Worm (Caenorhabditis elegans): Measurements from ENCODE around the gene ZC317.7.

Gene ZC317.7

DNA sequence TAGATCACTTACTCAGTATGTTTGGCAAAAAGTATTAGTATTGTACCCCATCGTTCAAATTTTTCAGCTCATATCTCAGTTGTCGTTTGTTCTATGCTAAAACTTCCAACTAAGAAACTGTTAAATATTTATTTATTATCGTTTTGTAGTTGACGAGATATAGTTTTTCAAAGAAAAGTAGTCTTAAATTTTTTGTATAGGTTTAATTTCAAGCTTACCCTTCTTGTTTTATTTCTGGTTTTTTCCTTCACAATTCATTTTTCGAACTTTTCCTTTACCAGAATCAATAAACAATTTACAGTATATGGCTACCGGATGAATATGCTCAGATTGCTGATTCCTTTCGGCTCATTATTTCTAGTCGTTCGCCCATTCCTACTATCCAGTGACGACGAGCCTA, 25.0 kb downstream of the ZC317.7 start, which contains the start of gene F08F3.1:
F08F3.1 (plus strand) TSS at position 301 of the 400 bp plus-strand sequence.
- TF ChIP-seq ztf-11 (tag; optimal IDR thresholded peaks at IDR 0.05) (no peak), mep-1 (tag; optimal IDR thresholded peaks at IDR 0.05) (no peak), ham-2 (GFP tag; optimal IDR thresholded peaks at IDR 0.05) (no peak), lsy-2 (tag; optimal IDR thresholded peaks at IDR 0.05) (no peak), ceh-83 (GFP tag; optimal IDR thresholded peaks at IDR 0.05) (no peak), unc-39 (tag; optimal IDR thresholded peaks at IDR 0.05) (no peak), unc-120 (tag; optimal IDR thresholded peaks at IDR 0.05; ENCODE audit: poor library complexity, severe bottlenecking) (no peak), mab-5 (tag; optimal IDR thresholded peaks at IDR 0.05) (no peak), M03D4.4 (tag; optimal IDR thresholded peaks at IDR 0.05) (no peak), nhr-237 (tag; optimal IDR thresholded peaks at IDR 0.05) (no peak), nhr-28 (tag; optimal IDR thresholded peaks at IDR 0.05) (no peak)

- TF ChIP-seq ham-2 (GFP tag; optimal IDR thresholded peaks at IDR 0.05) (no peak), nhr-237 (tag; optimal IDR thresholded peaks at IDR 0.05) (no peak), sem-2 (GFP tag; optimal IDR thresholded peaks at IDR 0.05) (no peak), unc-39 (tag; optimal IDR thresholded peaks at IDR 0.05) (no peak), elt-3 (tag; optimal IDR thresholded peaks at IDR 0.05) (no peak), ztf-11 (tag; optimal IDR thresholded peaks at IDR 0.05) (no peak), lin-13 (tag; optimal IDR thresholded peaks at IDR 0.05) (no peak), lsy-2 (tag; optimal IDR thresholded peaks at IDR 0.05) (no peak), pha-4 (tag; optimal IDR thresholded peaks at IDR 0.05) (no peak), mep-1 (tag; optimal IDR thresholded peaks at IDR 0.05) (no peak), elt-1 (tag; optimal IDR thresholded peaks at IDR 0.05; ENCODE audit: borderline replicate concordance, insufficient read depth) (no peak), M03D4.4 (tag; optimal IDR thresholded peaks at IDR 0.05) (no peak), mab-5 (tag; optimal IDR thresholded peaks at IDR 0.05) (no peak), drap-1 (GFP tag; optimal IDR thresholded peaks at IDR 0.05) (no peak), nhr-28 (tag; optimal IDR thresholded peaks at IDR 0.05) (no peak), cnd-1 (tag; optimal IDR thresholded peaks at IDR 0.05) (no peak), ceh-83 (GFP tag; optimal IDR thresholded peaks at IDR 0.05) (no peak)
These were observed 26.8 kb downstream of the ZC317.7 start for ce11 chrV:5444037-5444436.

- TF ChIP-seq lin-13 (tag; optimal IDR thresholded peaks at IDR 0.05) (no peak), blmp-1 (tag; optimal IDR thresholded peaks at IDR 0.05) (no peak), unc-62 (GFP tag; optimal IDR thresholded peaks at IDR 0.05) (no peak), zip-8 (tag; optimal IDR thresholded peaks at IDR 0.05) (no peak), sptf-1 (tag; optimal IDR thresholded peaks at IDR 0.05) (no peak), hlh-1 (tag; optimal IDR thresholded peaks at IDR 0.05) (no peak), flh-1 (GFP tag; optimal IDR thresholded peaks at IDR 0.05) (no peak), drap-1 (GFP tag; optimal IDR thresholded peaks at IDR 0.05) (no peak)
These were observed 28.5 kb downstream of the ZC317.7 start for ce11 chrV:5442366-5442765.

DNA sequence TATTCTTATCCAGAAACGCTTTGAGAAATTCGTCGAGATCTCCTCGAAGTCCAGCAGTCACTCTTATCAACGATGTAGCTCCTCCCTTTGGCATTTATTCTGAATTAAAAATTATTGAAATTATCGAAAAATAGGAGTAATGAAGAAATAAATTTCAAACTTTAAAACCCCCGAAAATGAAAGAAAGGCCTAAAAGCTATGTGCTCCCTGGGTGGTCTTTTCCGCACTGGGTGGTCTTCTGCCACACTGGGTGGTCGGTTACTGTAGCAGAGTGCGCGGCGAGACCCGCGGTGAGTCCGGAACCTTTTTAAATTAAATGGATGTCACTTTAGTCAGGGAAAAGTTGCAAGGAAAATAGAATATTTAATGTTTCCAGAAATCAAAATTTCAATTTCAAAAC, 31.8 kb downstream of the ZC317.7 start, which contains the start of gene snpc-1.3:
snpc-1.3 (minus strand) TSS at position 101 of the 400 bp plus-strand sequence.
- TF ChIP-seq pha-4 (tag; optimal IDR thresholded peaks at IDR 0.05) (no peak), lsy-2 (tag; optimal IDR thresholded peaks at IDR 0.05) (no peak), snpc-4 (tag; optimal IDR thresholded peaks at IDR 0.05) (no peak), sptf-1 (tag; optimal IDR thresholded peaks at IDR 0.05) (no peak), elt-3 (tag; optimal IDR thresholded peaks at IDR 0.05) (no peak)

DNA sequence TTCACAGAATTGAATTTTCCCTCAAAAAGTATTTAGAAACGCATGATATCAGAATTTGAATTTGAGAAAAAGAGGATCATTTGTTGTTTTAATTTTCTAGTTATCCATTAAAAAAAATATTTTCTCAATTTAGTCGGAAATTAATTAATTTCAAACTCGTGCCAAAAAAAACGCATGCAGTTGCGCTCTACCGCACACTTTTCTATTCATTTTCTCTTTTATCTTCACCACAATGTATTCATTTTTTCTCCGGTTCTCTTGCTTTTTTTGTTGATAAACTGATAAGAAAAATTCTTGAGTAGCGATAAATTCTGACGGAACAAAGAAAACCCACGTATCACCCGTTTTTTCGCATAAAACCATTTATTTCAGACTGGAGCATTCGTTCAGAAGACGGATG, 37.8 kb downstream of the ZC317.7 start, which contains the start of gene acl-6:
acl-6 (plus strand) TSS at position 367 of the 400 bp plus-strand sequence.
- TF ChIP-seq blmp-1 (tag; optimal IDR thresholded peaks at IDR 0.05) = no peak

DNA sequence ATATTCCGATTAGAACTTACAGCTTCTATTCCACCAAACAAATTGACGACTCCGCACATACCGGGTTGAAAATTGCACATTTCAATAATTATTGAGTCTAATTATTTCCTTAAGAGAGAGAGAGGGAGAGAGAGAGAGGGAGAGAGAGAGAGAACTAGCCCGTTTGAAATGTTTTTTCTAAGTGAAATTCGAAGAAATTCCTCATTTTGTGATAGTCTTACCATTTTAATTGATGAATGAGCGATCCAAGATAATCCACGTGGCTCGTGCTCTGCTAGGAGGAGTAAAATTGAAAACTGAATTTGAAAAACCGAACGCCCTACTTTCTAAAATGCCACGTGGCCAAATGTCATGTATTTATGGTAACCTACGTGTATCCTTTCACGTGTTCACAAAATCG, 38.3 kb downstream of the ZC317.7 start, which contains the start of gene F08F3.8:
F08F3.8 (minus strand) TSS at position 101 of the 400 bp plus-strand sequence.
- no peak for TF ChIP-seq lin-32 (GFP tag; optimal IDR thresholded peaks at IDR 0.05)
- TF ChIP-seq flh-1 (GFP tag; optimal IDR thresholded peaks at IDR 0.05) = no peak

DNA sequence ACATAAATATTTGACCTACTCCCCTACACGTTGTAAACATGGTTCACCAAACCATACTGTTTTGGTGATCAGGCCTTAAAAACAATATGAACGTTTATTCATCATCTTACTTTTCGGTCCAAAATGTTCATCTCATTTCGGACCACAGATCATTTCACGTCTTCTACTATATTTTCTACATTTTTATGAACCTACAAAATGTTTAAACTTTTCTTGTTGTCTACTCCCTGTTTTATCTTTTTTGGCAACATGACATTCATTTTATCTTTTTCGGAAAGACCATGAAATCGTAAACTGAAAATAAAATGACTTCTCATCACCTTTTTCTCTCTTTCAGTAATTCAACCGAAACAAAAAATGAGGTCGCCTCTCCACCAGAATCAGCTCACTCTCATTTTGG, 43.0 kb downstream of the ZC317.7 start, which contains the start of gene rhr-1:
rhr-1 (plus strand) TSS at position 301 of the 400 bp plus-strand sequence.
- no peak for TF ChIP-seq pha-4 (tag; optimal IDR thresholded peaks at IDR 0.05)
- TF ChIP-seq tbx-8 (GFP tag; optimal IDR thresholded peaks at IDR 0.05) = no peak
- no peak for TF ChIP-seq blmp-1 (tag; optimal IDR thresholded peaks at IDR 0.05)
- no peak for TF ChIP-seq sem-2 (GFP tag; optimal IDR thresholded peaks at IDR 0.05)
- no peak for TF ChIP-seq ham-2 (GFP tag; optimal IDR thresholded peaks at IDR 0.05)
- no peak for TF ChIP-seq lin-32 (GFP tag; optimal IDR thresholded peaks at IDR 0.05)
- TF ChIP-seq mep-1 (tag; optimal IDR thresholded peaks at IDR 0.05) = no peak

Data from whole organism, mixed stage, embryonic.